Fruit fly (Drosophila melanogaster): ENCODE measurements around the gene mRpL11.

Gene mRpL11

DNA sequence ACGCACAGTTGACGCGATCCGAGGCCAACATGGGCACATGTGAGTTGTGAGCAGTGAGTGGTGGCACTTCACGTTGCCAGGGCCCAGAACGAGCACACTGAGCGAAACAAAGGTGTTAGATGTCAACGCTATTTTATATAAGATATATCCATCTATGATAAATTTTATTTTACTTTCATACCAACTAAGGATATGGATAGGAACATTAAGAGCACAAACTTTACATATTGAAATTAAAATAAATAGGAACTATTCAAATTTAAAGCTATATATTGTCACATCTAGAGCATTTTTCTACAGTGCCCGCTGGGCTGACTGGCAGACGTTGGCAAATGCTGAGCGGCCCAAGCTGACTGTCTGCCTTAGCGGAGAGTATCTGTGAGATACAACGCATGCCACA is 41.9 kb upstream of the mRpL11 start (continued):
- peak; percentile 43 for TF ChIP-seq acj6 (GFP tag; optimal IDR thresholded peaks at IDR 0.05)
- TF ChIP-seq CG11902 (GFP tag; optimal IDR thresholded peaks at IDR 0.05), result no peak
- peak; percentile 16 for TF ChIP-seq fd59A (GFP tag; optimal IDR thresholded peaks at IDR 0.05)
- peak; percentile 58 for TF ChIP-seq dsx (GFP tag; optimal IDR thresholded peaks at IDR 0.05; ENCODE audit: poor library complexity, severe bottlenecking)
- peak; percentile 68; the same call in 2 of the 3 replicates for TF ChIP-seq eg (GFP tag; IDR thresholded peaks at IDR 0.05)
- TF ChIP-seq CG8632 (GFP tag; optimal IDR thresholded peaks at IDR 0.05), result peak; percentile 34
- TF ChIP-seq CG10669 (GFP tag; optimal IDR thresholded peaks at IDR 0.05), result peak; percentile 29
- peak; percentile 36 for TF ChIP-seq lz (GFP tag; optimal IDR thresholded peaks at IDR 0.05)
- TF ChIP-seq CG8119 (GFP tag; IDR thresholded peaks at IDR 0.05), result peak; percentile 78
- TF ChIP-seq CG10631 (GFP tag; optimal IDR thresholded peaks at IDR 0.05), result peak; percentile 68
- no peak for TF ChIP-seq CG9139 (GFP tag; optimal IDR thresholded peaks at IDR 0.05)
- TF ChIP-seq net (GFP tag; optimal IDR thresholded peaks at IDR 0.05), result peak; percentile 46
- peak; percentile 45; the same call in 1 of the 2 replicates for TF ChIP-seq CG11294 (GFP tag; IDR thresholded peaks at IDR 0.05)
- peak; percentile 43 for TF ChIP-seq CG16779 (tag; optimal IDR thresholded peaks at IDR 0.05)
- TF ChIP-seq CG15336 (GFP tag; IDR thresholded peaks at IDR 0.05), result peak; percentile 84
- peak; percentile 40 for TF ChIP-seq CG11762 (GFP tag; optimal IDR thresholded peaks at IDR 0.05; ENCODE audit: insufficient read depth)
- peak; percentile 25 for TF ChIP-seq Sox102F (GFP tag; optimal IDR thresholded peaks at IDR 0.05)
- peak; percentile 90 for TF ChIP-seq Eip78C (GFP tag)
- TF ChIP-seq salr (GFP tag; optimal IDR thresholded peaks at IDR 0.05), result peak in 1 of 2 experiments; percentile 63
- peak; percentile 60 for TF ChIP-seq Hr4 (GFP tag; optimal IDR thresholded peaks at IDR 0.05)
- TF ChIP-seq Hr39 (GFP tag; optimal IDR thresholded peaks at IDR 0.05), result peak; percentile 4
- TF ChIP-seq Gug (GFP tag; IDR thresholded peaks at IDR 0.05), result peak; percentile 66; the same call in 1 of the 2 replicates
- peak; percentile 70 for TF ChIP-seq CG6163 (GFP tag; IDR thresholded peaks at IDR 0.05)
- TF ChIP-seq CG32006 (GFP tag; optimal IDR thresholded peaks at IDR 0.05), result peak; percentile 82
- peak; percentile 71 for TF ChIP-seq Lpt (GFP tag; optimal IDR thresholded peaks at IDR 0.05)
- peak; percentile 10 for TF ChIP-seq CG7368 (GFP tag; optimal IDR thresholded peaks at IDR 0.05)

DNA sequence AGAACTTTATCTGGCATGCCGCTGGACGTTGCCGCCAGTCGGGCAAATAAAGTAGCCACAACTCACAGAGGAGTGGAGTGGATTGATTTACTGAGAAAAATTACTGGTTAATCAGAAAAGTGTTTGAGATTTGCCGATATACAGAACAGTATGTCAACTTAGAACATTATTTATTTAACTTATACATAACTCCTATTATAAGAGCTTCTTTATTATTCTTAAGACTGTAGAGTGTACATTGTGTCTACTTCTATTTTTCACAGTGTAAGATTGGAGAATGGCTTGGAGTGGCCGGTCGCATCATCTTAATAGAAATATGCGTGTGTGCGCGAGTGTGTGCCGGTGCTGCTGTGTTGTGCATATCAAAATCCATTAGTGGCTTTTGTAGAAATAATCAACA is 41.0 kb upstream of the mRpL11 start:
- TF ChIP-seq esn (GFP tag; optimal IDR thresholded peaks at IDR 0.05) (peak; percentile 48), CG31627 (GFP tag; optimal IDR thresholded peaks at IDR 0.05) (peak; percentile 27), CG4318 (GFP tag; optimal IDR thresholded peaks at IDR 0.05) (peak; percentile 83), CG32006 (GFP tag; optimal IDR thresholded peaks at IDR 0.05) (peak; percentile 91), spab (GFP tag; optimal IDR thresholded peaks at IDR 0.05) (no peak), CG10669 (GFP tag; optimal IDR thresholded peaks at IDR 0.05) (no peak), eg (GFP tag; IDR thresholded peaks at IDR 0.05) (peak; percentile 83), cyc (GFP tag; optimal IDR thresholded peaks at IDR 0.05) (no peak), pdm3 (GFP tag; optimal IDR thresholded peaks at IDR 0.05) (peak; percentile 63), dac (GFP tag; optimal IDR thresholded peaks at IDR 0.05) (peak; percentile 71), Sox14 (GFP tag; optimal IDR thresholded peaks at IDR 0.05) (peak; percentile 77), net (GFP tag; optimal IDR thresholded peaks at IDR 0.05) (peak; percentile 52), CG6854 (GFP tag; optimal IDR thresholded peaks at IDR 0.05) (no peak), Lpt (GFP tag; optimal IDR thresholded peaks at IDR 0.05) (peak; percentile 67), lz (GFP tag; optimal IDR thresholded peaks at IDR 0.05) (peak; percentile 37), Hr39 (GFP tag; optimal IDR thresholded peaks at IDR 0.05) (peak; percentile 31), Eip75B (GFP tag; optimal IDR thresholded peaks at IDR 0.05) (peak; percentile 28), Sox102F (GFP tag; optimal IDR thresholded peaks at IDR 0.05) (no peak), CG6808 (GFP tag; optimal IDR thresholded peaks at IDR 0.05) (no peak), achi (GFP tag; optimal IDR thresholded peaks at IDR 0.05) (peak; percentile 76), CG11762 (GFP tag; optimal IDR thresholded peaks at IDR 0.05; ENCODE audit: insufficient read depth) (peak; percentile 21), Blimp-1 (GFP tag; optimal IDR thresholded peaks at IDR 0.05) (no peak), dsx (GFP tag; optimal IDR thresholded peaks at IDR 0.05; ENCODE audit: poor library complexity, severe bottlenecking) (peak; percentile 37), acj6 (GFP tag; optimal IDR thresholded peaks at IDR 0.05) (peak; percentile 57), CG6792 (GFP tag; optimal IDR thresholded peaks at IDR 0.05) (peak; percentile 43), CG6276 (GFP tag; optimal IDR thresholded peaks at IDR 0.05) (peak; percentile 66), CG34406 (GFP tag; optimal IDR thresholded peaks at IDR 0.05) (peak; percentile 32), CG8119 (GFP tag; IDR thresholded peaks at IDR 0.05) (peak; percentile 91), CG11294 (GFP tag; IDR thresholded peaks at IDR 0.05) (peak; percentile 68), Gug (GFP tag; IDR thresholded peaks at IDR 0.05) (peak; percentile 78), Ets96B (tag; optimal IDR thresholded peaks at IDR 0.05) (peak; percentile 44), OdsH (GFP tag; optimal IDR thresholded peaks at IDR 0.05) (peak; percentile 69), svp (GFP tag) (peak; percentile 55), CG3919 (GFP tag; optimal IDR thresholded peaks at IDR 0.05) (peak; percentile 46), salr (GFP tag; optimal IDR thresholded peaks at IDR 0.05) (peak in 1 of 2 experiments; percentile 78), CG1621 (tag; optimal IDR thresholded peaks at IDR 0.05) (peak; percentile 6), CG6163 (GFP tag; IDR thresholded peaks at IDR 0.05) (peak; percentile 85), CG7368 (GFP tag; optimal IDR thresholded peaks at IDR 0.05) (peak; percentile 21)

Data from whole organism, prepupa.